Worm (Caenorhabditis elegans) whole organism, L2 larva: ENCODE measurements around the gene Y105C5B.15.

Source experiments
- C34F6.9 ChIP-seq: fragments of 150-350 bp; optimal IDR thresholded peaks from 2 replicates; lab custom pipeline; 2014; ENCODE audit warnings: missing biosample characterization, missing genetic modification characterization
- R02D3.7 ChIP-seq: fragments of 150-350 bp; optimal IDR thresholded peaks from 2 replicates; lab custom pipeline; 2014; ENCODE audit warnings: missing biosample characterization, missing genetic modification characterization
- Y55F3AM.14 ChIP-seq: fragments of 200-800 bp; sonication (Bioruptor generic); optimal IDR thresholded peaks from 2 replicates; lab custom pipeline; 2018; ENCODE audit warnings: mild to moderate bottlenecking, missing genetic modification characterization, missing compliant biosample characterization
- ZK546.5 ChIP-seq: sonication (generic microtip); optimal IDR thresholded peaks from 2 replicates; lab custom pipeline; 2017; ENCODE audit warnings: missing biosample characterization, missing genetic modification characterization
- alr-1 ChIP-seq: fragments of 150-350 bp; optimal IDR thresholded peaks from 2 replicates; lab custom pipeline; 2014; ENCODE audit warnings: missing biosample characterization, missing genetic modification characterization
- aly-2 ChIP-seq: fragments of 150-350 bp; optimal IDR thresholded peaks from 2 replicates; lab custom pipeline; 2014; ENCODE audit warnings: missing biosample characterization, missing genetic modification characterization
- ama-1 ChIP-seq: fragments of 150-350 bp; optimal IDR thresholded peaks from 2 replicates; lab custom pipeline; 2018; ENCODE audit warnings: inconsistent platforms
- blmp-1 ChIP-seq: sonication (generic microtip); optimal IDR thresholded peaks from 2 replicates; lab custom pipeline; 2017; ENCODE audit warnings: missing genetic modification characterization, mild to moderate bottlenecking, missing compliant biosample characterization, antibody characterized with exemption, moderate library complexity; ENCODE audit not compliant: insufficient read depth
- ceh-16 ChIP-seq: fragments of 150-350 bp; optimal IDR thresholded peaks from 2 replicates; lab custom pipeline; 2014; ENCODE audit warnings: missing biosample characterization, missing genetic modification characterization
- ceh-82 ChIP-seq: fragments of 150-350 bp; optimal IDR thresholded peaks from 2 replicates; lab custom pipeline; 2014; ENCODE audit warnings: missing biosample characterization, missing genetic modification characterization
- crh-2 ChIP-seq: sonication (generic microtip); optimal IDR thresholded peaks from 2 replicates; lab custom pipeline; 2017; ENCODE audit warnings: missing biosample characterization, missing genetic modification characterization
- dmd-4 ChIP-seq: sonication (generic microtip); optimal IDR thresholded peaks from 2 replicates; lab custom pipeline; 2017; ENCODE audit warnings: missing biosample characterization, missing genetic modification characterization
- egl-27 ChIP-seq: sonication (generic microtip); optimal IDR thresholded peaks from 3 replicates; lab custom pipeline; 2017; ENCODE audit warnings: missing biosample characterization, missing genetic modification reagents, missing genetic modification characterization
- elt-1 ChIP-seq: fragments of 150-350 bp; optimal IDR thresholded peaks from 2 replicates; lab custom pipeline; 2014; ENCODE audit warnings: missing biosample characterization, missing genetic modification characterization
- elt-3 ChIP-seq: sonication (generic microtip); optimal IDR thresholded peaks from 2 replicates; lab custom pipeline; 2017; ENCODE audit warnings: missing biosample characterization, missing genetic modification characterization
- fos-1 ChIP-seq: fragments of 150-350 bp; optimal IDR thresholded peaks from 2 replicates; lab custom pipeline; 2014; ENCODE audit warnings: missing biosample characterization, missing genetic modification characterization
- gmeb-1 ChIP-seq: fragments of 150-350 bp; optimal IDR thresholded peaks from 2 replicates; lab custom pipeline; 2014; ENCODE audit warnings: missing biosample characterization, missing genetic modification characterization
- lin-11 ChIP-seq: fragments of 150-350 bp; sonication (generic microtip); optimal IDR thresholded peaks from 2 replicates; lab custom pipeline; 2014; ENCODE audit warnings: missing biosample characterization, missing genetic modification characterization, inconsistent platforms, mixed read lengths
- lin-13 ChIP-seq: fragments of 150-350 bp; optimal IDR thresholded peaks from 2 replicates; lab custom pipeline; 2014; ENCODE audit warnings: missing biosample characterization, missing genetic modification reagents, missing genetic modification characterization
- lsy-2 ChIP-seq, 2 experiments: fragments of 150-350 bp in 1 of 2; sonication (generic microtip) in 1 of 2; optimal IDR thresholded peaks; 2 replicates each; lab custom pipeline; 2014 to 2017; ENCODE audit warnings: missing biosample characterization in 2 of 2, missing genetic modification characterization in 2 of 2
- mab-5 ChIP-seq: fragments of 150-350 bp; optimal IDR thresholded peaks from 2 replicates; lab custom pipeline; 2014; ENCODE audit warnings: missing biosample characterization, missing genetic modification characterization
- mbf-1 ChIP-seq: sonication (generic microtip); optimal IDR thresholded peaks from 2 replicates; lab custom pipeline; 2017; ENCODE audit warnings: missing biosample characterization, missing genetic modification characterization
- mdl-1 ChIP-seq, 2 experiments: fragments of 150-350 bp in 1 of 2; sonication (generic microtip) in 1 of 2; optimal IDR thresholded peaks; 2 replicates each; lab custom pipeline; 2017; ENCODE audit warnings: missing biosample characterization in 2 of 2, missing genetic modification characterization in 2 of 2
- nhr-10 ChIP-seq: sonication (generic microtip); optimal IDR thresholded peaks from 2 replicates; lab custom pipeline; 2017; ENCODE audit warnings: missing biosample characterization, missing genetic modification characterization
- nhr-129 ChIP-seq: fragments of 150-350 bp; optimal IDR thresholded peaks from 2 replicates; lab custom pipeline; 2014; ENCODE audit warnings: missing biosample characterization, missing genetic modification characterization
- nhr-21 ChIP-seq: fragments of 150-350 bp; optimal IDR thresholded peaks from 2 replicates; lab custom pipeline; 2014; ENCODE audit warnings: missing biosample characterization, missing genetic modification characterization
- nhr-23 ChIP-seq: fragments of 150-350 bp; optimal IDR thresholded peaks from 2 replicates; lab custom pipeline; 2014; ENCODE audit warnings: missing biosample characterization, missing genetic modification reagents, missing genetic modification characterization
- nhr-237 ChIP-seq: fragments of 150-350 bp; optimal IDR thresholded peaks from 2 replicates; lab custom pipeline; 2014; ENCODE audit warnings: missing biosample characterization, missing genetic modification characterization
- nhr-25 ChIP-seq: fragments of 150-350 bp; sonication (generic microtip); optimal IDR thresholded peaks from 3 replicates; lab custom pipeline; 2014; ENCODE audit warnings: missing biosample characterization, missing genetic modification characterization
- nhr-6 ChIP-seq: fragments of 150-350 bp; optimal IDR thresholded peaks from 2 replicates; lab custom pipeline; 2014; ENCODE audit warnings: missing biosample characterization, missing genetic modification characterization
- nhr-77 ChIP-seq: fragments of 150-350 bp; optimal IDR thresholded peaks from 2 replicates; lab custom pipeline; 2014; ENCODE audit warnings: missing biosample characterization, missing genetic modification characterization
- sem-4 ChIP-seq: fragments of 150-350 bp; optimal IDR thresholded peaks from 2 replicates; lab custom pipeline; 2014; ENCODE audit warnings: missing biosample characterization, missing genetic modification reagents, missing genetic modification characterization
- skn-1 ChIP-seq: sonication (generic microtip); optimal IDR thresholded peaks from 2 replicates; lab custom pipeline; 2017; ENCODE audit warnings: missing biosample characterization, missing genetic modification characterization
- sma-9 ChIP-seq, 2 experiments: fragments of 150-350 bp in 1 of 2; sonication (generic microtip) in 1 of 2; optimal IDR thresholded peaks; 2 replicates each; lab custom pipeline; 2014 to 2016; ENCODE audit warnings: missing genetic modification characterization in 2 of 2, mild to moderate bottlenecking in 1 of 2, missing biosample characterization in 1 of 2, missing compliant biosample characterization in 1 of 2, missing genetic modification reagents in 1 of 2, moderate library complexity in 1 of 2
- snpc-4 ChIP-seq: fragments of 150-350 bp; optimal IDR thresholded peaks from 2 replicates; lab custom pipeline; 2014; ENCODE audit warnings: missing biosample characterization, missing genetic modification characterization
- unc-39 ChIP-seq: fragments of 150-350 bp; optimal IDR thresholded peaks from 2 replicates; lab custom pipeline; 2014; ENCODE audit warnings: missing biosample characterization, missing genetic modification characterization
- unc-55 ChIP-seq: fragments of 150-350 bp; sonication (generic microtip); optimal IDR thresholded peaks from 3 replicates; lab custom pipeline; 2014; ENCODE audit warnings: missing biosample characterization, missing genetic modification reagents, missing genetic modification characterization
- unc-62 ChIP-seq: fragments of 150-350 bp; optimal IDR thresholded peaks from 2 replicates; lab custom pipeline; 2014; ENCODE audit warnings: missing biosample characterization, missing genetic modification reagents, missing genetic modification characterization
- zag-1 ChIP-seq: fragments of 150-350 bp; optimal IDR thresholded peaks from 2 replicates; lab custom pipeline; 2014; ENCODE audit warnings: missing biosample characterization, missing genetic modification characterization
- ztf-1 ChIP-seq: fragments of 200-800 bp; sonication (Bioruptor generic); conservative IDR thresholded peaks from 2 replicates; pipeline ENCODE4 v1.3.6; 2022; ENCODE audit warnings: missing genetic modification characterization, missing compliant biosample characterization
- ztf-11 ChIP-seq: sonication (generic microtip); optimal IDR thresholded peaks from 2 replicates; lab custom pipeline; 2017; ENCODE audit warnings: missing biosample characterization, missing genetic modification characterization
- ztf-4 ChIP-seq: fragments of 150-350 bp; optimal IDR thresholded peaks from 2 replicates; lab custom pipeline; 2014; ENCODE audit warnings: missing biosample characterization, missing genetic modification characterization

The Y105C5B.15 gene

DNA sequence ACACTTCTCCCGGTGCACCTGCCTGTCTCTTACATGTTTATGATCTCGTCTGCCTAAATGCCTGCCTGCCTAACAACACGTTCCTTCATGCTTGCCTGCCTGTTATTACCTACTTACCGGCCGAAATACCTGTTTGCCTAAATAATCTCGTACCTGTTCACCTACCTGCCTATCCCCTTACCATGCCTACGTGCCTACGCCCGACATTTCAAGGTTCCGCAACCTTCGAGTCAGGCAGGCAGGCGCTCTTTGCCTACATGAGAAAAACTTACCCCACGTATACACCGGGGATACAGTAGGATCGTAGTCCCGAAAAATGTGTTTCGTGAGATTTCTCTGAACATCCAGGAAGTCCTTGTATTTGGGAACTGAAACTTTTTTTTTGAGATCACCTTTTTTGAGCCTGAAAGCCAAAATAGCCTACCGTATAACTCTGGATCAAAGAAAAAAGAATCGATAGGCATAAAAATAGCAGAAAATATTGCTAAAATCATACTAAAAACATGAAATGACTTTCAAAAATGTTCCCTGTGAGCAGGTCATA is 10.6 kb downstream of the Y105C5B.15 start, which contains the start of gene lgc-19:
Gene lgc-19, minus strand, starts transcription at position 494 of the 544 bp plus-strand sequence.
- TF ChIP-seq nhr-23 (tag; lab: Kevin White, UChicago) = no peak
- TF ChIP-seq ceh-82 (tag; lab: Kevin White, UChicago) = no peak
- no peak for TF ChIP-seq Y55F3AM.14
- TF ChIP-seq mab-5 = no peak
- TF ChIP-seq nhr-21 (tag; lab: Kevin White, UChicago) = no peak
- TF ChIP-seq snpc-4 (tag; lab: Kevin White, UChicago) = no peak

- no peak for TF ChIP-seq egl-27
- TF ChIP-seq nhr-237 (tag; lab: Kevin White, UChicago) = no peak
- TF ChIP-seq zag-1 (tag; lab: Kevin White, UChicago) = no peak
- no peak for TF ChIP-seq lin-11 (tag; lab: Kevin White, UChicago)
- TF ChIP-seq R02D3.7 = no peak
- TF ChIP-seq ZK546.5 (tag; lab: Kevin White, UChicago) = no peak
- TF ChIP-seq unc-55 (GFP tag; lab: Kevin White, UChicago) = no peak
- no peak for TF ChIP-seq nhr-129 (tag; lab: Kevin White, UChicago)
- TF ChIP-seq alr-1 = no peak
- no peak for TF ChIP-seq dmd-4 (tag; lab: Kevin White, UChicago)
- no peak for TF ChIP-seq fos-1 (tag; lab: Kevin White, UChicago)
- TF ChIP-seq unc-39 (tag; lab: Kevin White, UChicago) = no peak
- no peak for TF ChIP-seq ceh-16
- no peak for TF ChIP-seq ztf-11 (tag; lab: Kevin White, UChicago)
- TF ChIP-seq ztf-4 = no peak
Observed at ce11 chrIV:15962801-15963200, 11.1 kb downstream of the Y105C5B.15 start, which contains the start of gene Y105C5B.17. Gene Y105C5B.17, plus strand, starts transcription at chrIV:15963101.

- TF ChIP-seq skn-1 (tag; lab: Kevin White, UChicago) (no peak), mab-5 (no peak), unc-62 (GFP tag; lab: Kevin White, UChicago) (no peak), nhr-23 (tag; lab: Kevin White, UChicago) (no peak), alr-1 (no peak), nhr-129 (tag; lab: Kevin White, UChicago) (no peak), elt-3 (tag; lab: Kevin White, UChicago) (no peak), lin-11 (tag; lab: Kevin White, UChicago) (no peak), ztf-4 (no peak), mbf-1 (tag; lab: Kevin White, UChicago) (no peak), fos-1 (tag; lab: Kevin White, UChicago) (no peak), egl-27 (no peak), elt-1 (no peak), ztf-1 (GFP tag; lab: Robert Waterston, UW) (no peak), unc-55 (GFP tag; lab: Kevin White, UChicago) (no peak), lsy-2 (tag; optimal IDR thresholded peaks at IDR 0.05; lab: Kevin White, UChicago) (no peak), ceh-82 (tag; lab: Kevin White, UChicago) (no peak), zag-1 (tag; lab: Kevin White, UChicago) (no peak), gmeb-1 (tag; lab: Kevin White, UChicago) (no peak)
Observed at ce11 chrIV:15964307-15964706, 12.6 kb downstream of the Y105C5B.15 start, which contains the start of gene Y105C5B.18. Gene Y105C5B.18, plus strand, starts transcription at chrIV:15964607.

DNA sequence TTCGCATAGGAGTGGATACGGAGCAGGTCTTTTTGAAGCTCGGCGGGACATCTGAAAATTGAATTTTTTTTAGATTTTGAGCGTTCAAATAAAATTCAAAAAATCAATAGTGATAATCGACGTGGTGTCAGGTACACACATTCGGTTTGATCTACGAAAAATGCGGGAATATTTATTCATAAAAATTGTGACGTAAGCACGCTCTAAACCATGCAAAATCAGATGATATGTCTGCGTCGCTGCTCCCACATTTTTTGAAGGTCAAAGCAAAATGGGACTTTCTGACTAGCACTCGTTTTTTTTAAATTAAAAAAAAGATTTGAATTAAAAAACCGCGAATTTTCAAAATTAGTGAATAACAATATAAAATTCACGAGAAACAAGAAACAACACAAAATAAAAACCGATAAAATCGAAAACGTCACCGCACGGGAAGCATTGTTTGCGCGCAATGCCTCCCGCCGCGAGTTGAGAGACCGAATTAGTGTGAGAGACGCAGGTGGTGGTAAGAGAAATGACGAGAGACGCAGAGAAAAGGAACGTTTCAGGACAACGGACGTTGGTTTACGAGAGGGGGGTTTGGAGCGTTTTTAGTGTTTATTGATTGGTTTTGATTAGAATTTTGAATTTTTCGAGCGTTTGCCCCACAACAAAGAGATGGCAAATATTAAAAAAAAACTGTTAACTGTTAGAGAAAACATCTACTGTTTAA is 32.3 kb downstream of the Y105C5B.15 start, which contains the start of gene Y105C5B.19:
Gene Y105C5B.19, minus strand, starts transcription at position 51 of the 712 bp plus-strand sequence.
- no peak for TF ChIP-seq nhr-6
- no peak for TF ChIP-seq nhr-23 (tag; lab: Kevin White, UChicago)
- TF ChIP-seq sem-4 (tag; lab: Kevin White, UChicago) = no peak
- no peak for TF ChIP-seq mbf-1 (tag; lab: Kevin White, UChicago)
- TF ChIP-seq nhr-129 (tag; lab: Kevin White, UChicago) = no peak
- TF ChIP-seq dmd-4 (tag; lab: Kevin White, UChicago) = no peak
- TF ChIP-seq fos-1 (tag; lab: Kevin White, UChicago) = no peak
- TF ChIP-seq R02D3.7 = no peak
- TF ChIP-seq mab-5 = no peak
- TF ChIP-seq lsy-2 (tag; optimal IDR thresholded peaks at IDR 0.05; lab: Kevin White, UChicago) = no peak
- peak; percentile 42 for TF ChIP-seq crh-2 (tag; lab: Kevin White, UChicago)
- TF ChIP-seq alr-1 = no peak
- no peak for TF ChIP-seq ama-1
- no peak for TF ChIP-seq Y55F3AM.14
- no peak for TF ChIP-seq ZK546.5 (tag; lab: Kevin White, UChicago)
- TF ChIP-seq lin-13 (GFP tag; lab: Kevin White, UChicago) = peak; percentile 50
- TF ChIP-seq ceh-82 (tag; lab: Kevin White, UChicago) = no peak
- no peak for TF ChIP-seq nhr-25 (tag; lab: Kevin White, UChicago)
- TF ChIP-seq nhr-237 (tag; lab: Kevin White, UChicago) = no peak
- TF ChIP-seq egl-27 = no peak
- TF ChIP-seq nhr-10 (tag; lab: Kevin White, UChicago) = no peak
- TF ChIP-seq aly-2 (tag; lab: Kevin White, UChicago) = no peak
- TF ChIP-seq sma-9 (GFP tag; optimal IDR thresholded peaks at IDR 0.05; lab: Kevin White, UChicago) = no peak
- TF ChIP-seq sma-9 (tag; optimal IDR thresholded peaks at IDR 0.05; lab: Kevin White, UChicago) = no peak
- TF ChIP-seq ztf-4 = no peak
- no peak for TF ChIP-seq zag-1 (tag; lab: Kevin White, UChicago)
- TF ChIP-seq blmp-1 (tag; lab: Kevin White, UChicago) = no peak
- no peak for TF ChIP-seq nhr-77
- no peak for TF ChIP-seq mdl-1 (tag; optimal IDR thresholded peaks at IDR 0.05; lab: Kevin White, UChicago)
- TF ChIP-seq lin-11 (tag; lab: Kevin White, UChicago) = peak; percentile 19
- TF ChIP-seq gmeb-1 (tag; lab: Kevin White, UChicago) = no peak
- TF ChIP-seq C34F6.9 (tag; lab: Kevin White, UChicago) = peak; percentile 72
